Fruit fly (Drosophila melanogaster) whole organism, pupa: Measurements from ENCODE around the gene CG42521.

Source experiments
- CG10348 ChIP-seq: fragments of 200-800 bp; sonication (Bioruptor generic); IDR thresholded peaks from 2 replicates; pipeline ENCODE4 v1.3.6; 2022; ENCODE audit warnings: missing biosample characterization, missing genetic modification characterization
- CG12605 ChIP-seq: fragments of 200-800 bp; sonication (Bioruptor generic); IDR thresholded peaks from 2 replicates; pipeline ENCODE4 v1.3.6; 2022; ENCODE audit warnings: missing biosample characterization, missing genetic modification characterization
- CG13204 ChIP-seq: fragments of 200-800 bp; sonication (Bioruptor generic); optimal IDR thresholded peaks from 2 replicates; lab custom pipeline; 2018; ENCODE audit warnings: missing biosample characterization, mild to moderate bottlenecking, missing genetic modification characterization, moderate library complexity
- CG14655 ChIP-seq: fragments of 200-800 bp; sonication (Bioruptor generic); optimal IDR thresholded peaks from 3 replicates; lab custom pipeline; 2017; ENCODE audit warnings: mild to moderate bottlenecking, missing biosample characterization, missing genetic modification reagents, missing genetic modification characterization
- CG15710 ChIP-seq: fragments of 200-800 bp; sonication (Bioruptor generic); optimal IDR thresholded peaks from 2 replicates; lab custom pipeline; 2018; ENCODE audit warnings: missing biosample characterization, mild to moderate bottlenecking, missing genetic modification characterization, moderate library complexity
- CG17806 ChIP-seq: fragments of 200-800 bp; sonication (Bioruptor generic); optimal IDR thresholded peaks from 2 replicates; lab custom pipeline; 2018; ENCODE audit warnings: missing biosample characterization, mild to moderate bottlenecking, missing genetic modification characterization, moderate library complexity
- CG32121 ChIP-seq: fragments of 200-800 bp; sonication (Bioruptor generic); IDR thresholded peaks from 2 replicates; pipeline ENCODE4 v1.3.6; 2022; ENCODE audit warnings: missing biosample characterization, missing genetic modification characterization
- CG34367 ChIP-seq: fragments of 200-800 bp; sonication (Bioruptor generic); optimal IDR thresholded peaks from 2 replicates; lab custom pipeline; 2018; ENCODE audit warnings: missing biosample characterization, mild to moderate bottlenecking, missing genetic modification characterization
- CG8159 ChIP-seq: fragments of 200-800 bp; sonication (Bioruptor generic); optimal IDR thresholded peaks from 3 replicates; lab custom pipeline; 2018; ENCODE audit warnings: missing biosample characterization, mild to moderate bottlenecking, missing genetic modification characterization, moderate library complexity
- CG8301 ChIP-seq: fragments of 200-800 bp; sonication (Bioruptor generic); optimal IDR thresholded peaks from 2 replicates; lab custom pipeline; 2018; ENCODE audit warnings: missing biosample characterization, mild to moderate bottlenecking, missing genetic modification characterization
- CG9948 ChIP-seq: fragments of 200-800 bp; sonication (Bioruptor generic); optimal IDR thresholded peaks from 2 replicates; lab custom pipeline; 2018; ENCODE audit warnings: missing biosample characterization, mild to moderate bottlenecking, missing genetic modification characterization, moderate library complexity
- D1 ChIP-seq: fragments of 200-800 bp; sonication (Bioruptor generic); optimal IDR thresholded peaks from 2 replicates; lab custom pipeline; 2018; ENCODE audit warnings: missing biosample characterization, mild to moderate bottlenecking, missing genetic modification characterization, moderate library complexity
- EcR ChIP-seq: fragments of 200-800 bp; sonication (Bioruptor generic); optimal IDR thresholded peaks from 3 replicates; lab custom pipeline; 2019; ENCODE audit warnings: missing biosample characterization, missing genetic modification characterization, mild to moderate bottlenecking, moderate library complexity, missing genetic modification reagents
- Pif1A ChIP-seq: fragments of 200-800 bp; sonication (Bioruptor generic); optimal IDR thresholded peaks from 3 replicates; lab custom pipeline; 2016; ENCODE audit warnings: missing biosample characterization, missing genetic modification characterization
- Pif1B ChIP-seq: fragments of 200-800 bp; sonication (Bioruptor generic); optimal IDR thresholded peaks from 3 replicates; lab custom pipeline; 2016; ENCODE audit warnings: missing biosample characterization, missing genetic modification characterization
- Snoo ChIP-seq: fragments of 200-800 bp; sonication (Bioruptor generic); optimal IDR thresholded peaks from 3 replicates; lab custom pipeline; 2017; ENCODE audit warnings: missing biosample characterization, mild to moderate bottlenecking, missing genetic modification characterization, inconsistent platforms
- gl ChIP-seq: fragments of 200-800 bp; sonication (Bioruptor generic); optimal IDR thresholded peaks from 2 replicates; lab custom pipeline; 2018; ENCODE audit warnings: missing biosample characterization, mild to moderate bottlenecking, missing genetic modification characterization
- rn ChIP-seq: fragments of 200-800 bp; sonication (Bioruptor generic); IDR thresholded peaks from 2 replicates; pipeline ENCODE4 v1.3.6; 2022; ENCODE audit warnings: missing biosample characterization, missing genetic modification characterization

CG42521 gene

DNA sequence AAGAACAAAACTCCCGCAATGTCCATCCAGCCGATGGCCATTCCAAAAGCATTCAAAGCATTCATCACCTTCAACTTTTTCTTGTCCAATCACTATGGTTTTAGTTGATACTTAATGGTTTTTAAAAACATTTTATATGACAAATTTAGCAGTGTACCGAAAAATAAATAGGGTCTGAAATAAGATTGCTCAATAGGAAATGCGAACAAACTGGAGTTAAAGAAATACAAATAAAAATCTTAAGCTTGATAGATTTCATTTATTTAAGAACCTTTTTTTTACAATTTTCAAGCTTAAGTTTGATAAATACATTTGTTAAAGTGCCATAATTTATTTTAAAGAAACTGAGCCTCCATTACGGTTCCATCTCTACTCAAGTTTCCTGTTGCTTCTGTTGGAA lies 2.1 kb upstream of the CG42521 start, which contains the start of gene CG43127:
TSS of gene CG43127 (minus strand) at position 101 of the 400 bp plus-strand sequence.
- no peak for TF ChIP-seq Pif1B
- TF ChIP-seq CG8301 (tag; lab: Kevin White, UChicago), result no peak
- TF ChIP-seq D1 (tag; lab: Kevin White, UChicago), result no peak
- TF ChIP-seq Pif1A (GFP tag; lab: Kevin White, UChicago), result no peak
- TF ChIP-seq gl (tag; lab: Kevin White, UChicago), result no peak
- no peak for TF ChIP-seq CG8159 (tag; lab: Kevin White, UChicago)
- TF ChIP-seq EcR (GFP tag; lab: Kevin White, UChicago), result no peak
- TF ChIP-seq CG10348 (GFP tag; lab: Robert Waterston, UW), result no peak
- TF ChIP-seq CG14655 (GFP tag; lab: Kevin White, UChicago), result no peak
- TF ChIP-seq rn, result no peak
- TF ChIP-seq CG12605 (GFP tag; lab: Robert Waterston, UW), result no peak
- TF ChIP-seq CG13204, result no peak
- TF ChIP-seq CG17806, result no peak
- no peak for TF ChIP-seq Snoo (tag; lab: Kevin White, UChicago)

DNA sequence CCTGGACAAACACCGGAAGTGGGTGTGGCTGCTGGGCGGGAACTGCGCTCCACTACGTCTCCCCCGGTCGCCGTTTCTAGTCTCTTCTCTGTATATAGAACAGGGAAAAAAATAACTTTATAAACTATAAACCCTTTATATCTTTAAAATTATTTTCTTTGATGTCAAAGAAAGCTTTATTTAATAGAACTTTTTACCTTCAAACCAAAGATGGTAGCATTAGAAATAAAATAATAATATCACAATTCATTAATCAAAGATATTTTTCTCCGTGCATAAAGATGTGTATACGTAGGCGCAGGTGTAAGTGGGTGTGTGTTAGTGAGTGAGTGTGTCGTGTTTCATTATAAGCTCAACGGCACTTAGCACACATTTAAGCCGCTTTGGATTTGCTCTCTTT lies 23.9 kb downstream of the CG42521 start:
- TF ChIP-seq D1 (tag; lab: Kevin White, UChicago), result no peak
- no peak for TF ChIP-seq CG9948 (tag; lab: Kevin White, UChicago)
- TF ChIP-seq CG12605 (GFP tag; lab: Robert Waterston, UW), result no peak
- no peak for TF ChIP-seq CG8159 (tag; lab: Kevin White, UChicago)
- TF ChIP-seq CG13204, result no peak
- no peak for TF ChIP-seq gl (tag; lab: Kevin White, UChicago)
- TF ChIP-seq CG8301 (tag; lab: Kevin White, UChicago), result no peak
- TF ChIP-seq CG34367 (tag; lab: Kevin White, UChicago), result no peak
- no peak for TF ChIP-seq CG32121 (GFP tag; lab: Robert Waterston, UW)
- no peak for TF ChIP-seq CG15710

DNA sequence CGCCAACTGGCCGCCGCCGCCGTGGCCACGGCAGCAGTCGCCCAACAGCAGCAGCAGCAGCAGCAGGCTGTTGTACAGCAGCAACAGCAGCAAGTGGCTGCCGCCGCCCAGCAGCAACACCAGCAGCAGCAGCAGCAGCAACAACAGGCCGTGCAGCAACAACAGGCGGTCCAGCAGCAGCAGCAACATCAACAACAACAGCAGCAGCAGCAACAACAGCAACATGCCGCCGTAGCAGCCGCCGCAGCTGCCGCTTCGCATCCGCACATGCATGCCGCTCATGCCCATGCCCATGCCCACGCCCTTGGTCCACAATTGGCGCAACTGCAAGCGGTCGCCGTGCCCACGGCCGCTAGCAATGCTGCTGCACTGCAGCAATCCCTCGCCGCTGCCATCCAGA lies 38.4 kb downstream of the CG42521 start:
- TF ChIP-seq CG10348 (GFP tag; lab: Robert Waterston, UW), result no peak
- no peak for TF ChIP-seq CG12605 (GFP tag; lab: Robert Waterston, UW)

DNA sequence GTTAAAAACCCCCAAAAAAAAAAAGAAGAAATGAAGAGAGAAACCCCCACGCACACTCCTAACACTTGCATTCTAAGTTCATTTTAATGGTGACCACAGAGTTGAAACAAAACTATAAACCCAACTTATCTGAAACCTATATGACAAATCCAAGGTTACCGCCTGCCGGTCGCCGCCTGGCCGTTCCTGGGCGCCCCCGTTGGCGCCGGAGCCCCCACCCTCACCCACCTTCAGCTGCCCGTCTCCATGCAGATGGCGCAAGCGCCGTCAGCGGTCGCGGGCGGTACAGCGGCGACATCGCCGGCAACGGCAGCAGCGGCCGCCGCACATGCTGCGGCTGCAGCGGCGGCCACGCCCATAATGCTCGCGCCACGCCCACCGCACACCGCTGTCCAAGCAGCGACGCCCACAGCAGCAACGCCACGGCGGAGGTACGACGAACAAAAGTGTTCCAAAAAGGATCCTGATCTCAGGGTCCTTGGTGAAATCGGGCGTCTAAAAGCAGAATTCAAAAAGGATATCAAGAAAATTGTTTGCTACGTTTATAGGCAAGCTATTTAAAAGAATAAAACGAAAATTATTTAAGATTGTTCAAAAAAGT lies 41.6 kb downstream of the CG42521 start:
- no peak for TF ChIP-seq CG8301 (tag; lab: Kevin White, UChicago)
